Fruit fly (Drosophila melanogaster) Kc167 (cell line): Measurements from ENCODE around the gene CG15563.

ENCODE experiments used
- Myc ChIP-seq: fragments of >200 bp; optimal IDR thresholded peaks from 2 replicates; lab custom pipeline; 2017; ENCODE audit warnings: missing external identifiers
- Sin3A ChIP-seq: fragments of >200 bp; optimal IDR thresholded peaks from 2 replicates; lab custom pipeline; 2018; ENCODE audit warnings: missing external identifiers
- h ChIP-seq: fragments of >200 bp; optimal IDR thresholded peaks from 3 replicates; lab custom pipeline; 2018; ENCODE audit warnings: missing external identifiers
- insv ChIP-seq: fragments of >200 bp; optimal IDR thresholded peaks from 3 replicates; lab custom pipeline; 2018; ENCODE audit warnings: missing external identifiers
- psq ChIP-seq: fragments of >200 bp; optimal IDR thresholded peaks from 2 replicates; lab custom pipeline; 2017; ENCODE audit warnings: missing external identifiers
- ttk ChIP-seq: sonication (Bioruptor generic); optimal IDR thresholded peaks from 2 replicates; lab custom pipeline; 2017; ENCODE audit warnings: missing external identifiers

dm6 chr3R:31243079-31243668 is 11.0 kb upstream of the CG15563 start:
- TF ChIP-seq ttk (no peak), insv (no peak), psq (lab: Kevin White, UChicago) (no peak), h (lab: Kevin White, UChicago) (no peak), Myc (lab: Kevin White, UChicago) (no peak), Sin3A (lab: Kevin White, UChicago) (no peak)
